Fruit fly (Drosophila melanogaster) whole organism, pupa: ENCODE data around the gene CG13398.

Experiments
- CG13204 ChIP-seq: fragments of 200-800 bp; sonication (Bioruptor generic); optimal IDR thresholded peaks from 2 replicates; lab custom pipeline; 2018; ENCODE audit warnings: missing biosample characterization, mild to moderate bottlenecking, missing genetic modification characterization, moderate library complexity
- CG15710 ChIP-seq: fragments of 200-800 bp; sonication (Bioruptor generic); optimal IDR thresholded peaks from 2 replicates; lab custom pipeline; 2018; ENCODE audit warnings: missing biosample characterization, mild to moderate bottlenecking, missing genetic modification characterization, moderate library complexity
- CG17806 ChIP-seq: fragments of 200-800 bp; sonication (Bioruptor generic); optimal IDR thresholded peaks from 2 replicates; lab custom pipeline; 2018; ENCODE audit warnings: missing biosample characterization, mild to moderate bottlenecking, missing genetic modification characterization, moderate library complexity
- CG32121 ChIP-seq: fragments of 200-800 bp; sonication (Bioruptor generic); IDR thresholded peaks from 2 replicates; pipeline ENCODE4 v1.3.6; 2022; ENCODE audit warnings: missing biosample characterization, missing genetic modification characterization
- CG8159 ChIP-seq: fragments of 200-800 bp; sonication (Bioruptor generic); optimal IDR thresholded peaks from 3 replicates; lab custom pipeline; 2018; ENCODE audit warnings: missing biosample characterization, mild to moderate bottlenecking, missing genetic modification characterization, moderate library complexity
- EcR ChIP-seq: fragments of 200-800 bp; sonication (Bioruptor generic); optimal IDR thresholded peaks from 3 replicates; lab custom pipeline; 2019; ENCODE audit warnings: missing biosample characterization, missing genetic modification characterization, mild to moderate bottlenecking, moderate library complexity, missing genetic modification reagents
- Ets98B ChIP-seq: fragments of 200-800 bp; sonication (Bioruptor generic); IDR thresholded peaks from 2 replicates; pipeline ENCODE4 v1.3.6; 2022; ENCODE audit warnings: missing biosample characterization, missing genetic modification characterization
- Pif1B ChIP-seq: fragments of 200-800 bp; sonication (Bioruptor generic); optimal IDR thresholded peaks from 3 replicates; lab custom pipeline; 2016; ENCODE audit warnings: missing biosample characterization, missing genetic modification characterization
- rn ChIP-seq: fragments of 200-800 bp; sonication (Bioruptor generic); IDR thresholded peaks from 2 replicates; pipeline ENCODE4 v1.3.6; 2022; ENCODE audit warnings: missing biosample characterization, missing genetic modification characterization

- TF ChIP-seq EcR (GFP tag; lab: Kevin White, UChicago) (no peak), CG17806 (tag; lab: Kevin White, UChicago) (no peak), rn (GFP tag; lab: Robert Waterston, UW) (no peak), CG8159 (no peak), CG32121 (GFP tag; lab: Robert Waterston, UW) (no peak), CG13204 (GFP tag; lab: Kevin White, UChicago) (no peak), Pif1B (GFP tag; lab: Kevin White, UChicago) (no peak), CG15710 (no peak), Ets98B (GFP tag; lab: Robert Waterston, UW) (no peak)
Observed at dm6 chr2L:8395996-8396699, 18.9 kb downstream of the CG13398 start, which contains the start of the genes Peritrophin-15a and CG13385.
